Fruit fly (Drosophila melanogaster): Measurements from ENCODE around the gene RpL9.
A peak's percentile ranks its signal among the peaks of the same experiment; 100 is the strongest.

The RpL9 gene

dm6 chr2L:11010999-11011398 lies 7.0 kb upstream of the RpL9 start, which contains the start of the genes Art8 and dUTPase (continued):
- TF ChIP-seq CG11723 (GFP tag; optimal IDR thresholded peaks at IDR 0.05) (peak; percentile 3), CG8089 (GFP tag; optimal IDR thresholded peaks at IDR 0.05) (no peak), wor (GFP tag; IDR thresholded peaks at IDR 0.05) (peak; percentile 48), CG32772 (GFP tag; IDR thresholded peaks at IDR 0.05) (peak; percentile 42; the same call in 1 of the 2 replicates), eve (GFP tag; optimal IDR thresholded peaks at IDR 0.05) (no peak), CG8290 (GFP tag; optimal IDR thresholded peaks at IDR 0.05) (peak; percentile 70), CG8290 (tag; optimal IDR thresholded peaks at IDR 0.05) (no peak), CG7987 (GFP tag; optimal IDR thresholded peaks at IDR 0.05) (no peak), bigmax (GFP tag; optimal IDR thresholded peaks at IDR 0.05) (no peak), Bdp1 (GFP tag; optimal IDR thresholded peaks at IDR 0.05) (peak; percentile 30), CG10565 (GFP tag; optimal IDR thresholded peaks at IDR 0.05) (no peak), danr (GFP tag; IDR thresholded peaks at IDR 0.05) (no peak; the same call in 1 of the 2 replicates), kah (GFP tag; optimal IDR thresholded peaks at IDR 0.05) (no peak), Aef1 (GFP tag; IDR thresholded peaks at IDR 0.05) (peak; percentile 51; the same call in 2 of the 3 replicates), esg (GFP tag; conservative IDR thresholded peaks at IDR 0.05) (0 out of 2 replicates have a peak, but pooled peaks have one; percentile 34), CG32532 (GFP tag; IDR thresholded peaks at IDR 0.05) (peak; percentile 76), Hey (tag; optimal IDR thresholded peaks at IDR 0.05) (no peak), sug (tag; optimal IDR thresholded peaks at IDR 0.05) (peak; percentile 70), Ptx1 (GFP tag; IDR thresholded peaks at IDR 0.05) (peak; percentile 83), CG15514 (GFP tag; optimal IDR thresholded peaks at IDR 0.05) (peak; percentile 78), kni (GFP tag; optimal IDR thresholded peaks at IDR 0.05) (no peak), row (GFP tag; IDR thresholded peaks at IDR 0.05) (peak; percentile 84), dati (GFP tag; IDR thresholded peaks at IDR 0.05) (no peak), CG30020 (tag; optimal IDR thresholded peaks at IDR 0.05) (peak; percentile 73), CG3995 (GFP tag; optimal IDR thresholded peaks at IDR 0.05) (peak; percentile 39), ap (GFP tag; IDR thresholded peaks at IDR 0.05) (peak; percentile 22; the same call in 1 of the 2 replicates), CG4360 (GFP tag; IDR thresholded peaks at IDR 0.05) (no peak), sqz (GFP tag; optimal IDR thresholded peaks at IDR 0.05) (no peak), CG10543 (GFP tag; optimal IDR thresholded peaks at IDR 0.05) (peak; percentile 32), HmgZ (tag; optimal IDR thresholded peaks at IDR 0.05) (peak; percentile 59), z (GFP tag; IDR thresholded peaks at IDR 0.05) (no peak), Nf-YA (GFP tag; IDR thresholded peaks at IDR 0.05) (no peak), gt (GFP tag; IDR thresholded peaks at IDR 0.05) (no peak), Camta (GFP tag; optimal IDR thresholded peaks at IDR 0.05) (peak; percentile 15), schlank (tag; optimal IDR thresholded peaks at IDR 0.05) (no peak), CG3838 (GFP tag; optimal IDR thresholded peaks at IDR 0.05) (no peak), Ravus (GFP tag; IDR thresholded peaks at IDR 0.05) (no peak), Poxn (GFP tag; IDR thresholded peaks at IDR 0.05) (no peak), zen (tag; optimal IDR thresholded peaks at IDR 0.05) (peak; percentile 82), CG2120 (GFP tag; optimal IDR thresholded peaks at IDR 0.05) (peak; percentile 78), NC2α (GFP tag; optimal IDR thresholded peaks at IDR 0.05) (peak; percentile 8), gcm (GFP tag; optimal IDR thresholded peaks at IDR 0.05) (peak; percentile 58), CG7271 (tag; optimal IDR thresholded peaks at IDR 0.05) (peak; percentile 73), Rfx (GFP tag; IDR thresholded peaks at IDR 0.05) (peak; percentile 71), salm (tag; optimal IDR thresholded peaks at IDR 0.05) (no peak), CG33557 (GFP tag; optimal IDR thresholded peaks at IDR 0.05) (peak; percentile 15), CG34422 (GFP tag; IDR thresholded peaks at IDR 0.05) (peak; percentile 67; the same call in 2 of the 3 replicates), CG4404 (GFP tag; IDR thresholded peaks at IDR 0.05) (peak; percentile 52; the same call in 1 of the 2 replicates), CG15011 (GFP tag; optimal IDR thresholded peaks at IDR 0.05) (peak; percentile 5), CG11696 (GFP tag; IDR thresholded peaks at IDR 0.05) (0 out of 2 replicates have a peak, but pooled peaks have one; percentile 29), CG13775 (GFP tag; optimal IDR thresholded peaks at IDR 0.05) (peak; percentile 79), CG8478 (optimal IDR thresholded peaks at IDR 0.05) (no peak), Mes4 (GFP tag; optimal IDR thresholded peaks at IDR 0.05) (no peak)

All from whole organism, embryonic.